Fruit fly (Drosophila melanogaster) whole organism: ENCODE measurements around the gene CG7231.

ENCODE experiments used
- CG8478 ChIP-seq: fragments of >200 bp; optimal IDR thresholded peaks from 2 replicates; lab custom pipeline; 2018; ENCODE audit warnings: inconsistent platforms
- Dll ChIP-seq: fragments of >200 bp; optimal IDR thresholded peaks from 2 replicates; lab custom pipeline; 2017
- EcR ChIP-seq, 2 experiments: fragments of >200 bp; optimal IDR thresholded peaks; 2 replicates each; lab custom pipeline; 2017; ENCODE audit warnings: missing biosample characterization in 2 of 2, missing genetic modification characterization in 2 of 2, missing genetic modification reagents in 2 of 2
- pan ChIP-seq: fragments of >200 bp; optimal IDR thresholded peaks from 2 replicates; lab custom pipeline; 2017
- psq ChIP-seq: fragments of >200 bp; optimal IDR thresholded peaks from 2 replicates; lab custom pipeline; 2017
- usp ChIP-seq: fragments of >200 bp; optimal IDR thresholded peaks from 2 replicates; lab custom pipeline; 2017; ENCODE audit warnings: missing biosample characterization, missing genetic modification characterization, mixed read lengths

DNA sequence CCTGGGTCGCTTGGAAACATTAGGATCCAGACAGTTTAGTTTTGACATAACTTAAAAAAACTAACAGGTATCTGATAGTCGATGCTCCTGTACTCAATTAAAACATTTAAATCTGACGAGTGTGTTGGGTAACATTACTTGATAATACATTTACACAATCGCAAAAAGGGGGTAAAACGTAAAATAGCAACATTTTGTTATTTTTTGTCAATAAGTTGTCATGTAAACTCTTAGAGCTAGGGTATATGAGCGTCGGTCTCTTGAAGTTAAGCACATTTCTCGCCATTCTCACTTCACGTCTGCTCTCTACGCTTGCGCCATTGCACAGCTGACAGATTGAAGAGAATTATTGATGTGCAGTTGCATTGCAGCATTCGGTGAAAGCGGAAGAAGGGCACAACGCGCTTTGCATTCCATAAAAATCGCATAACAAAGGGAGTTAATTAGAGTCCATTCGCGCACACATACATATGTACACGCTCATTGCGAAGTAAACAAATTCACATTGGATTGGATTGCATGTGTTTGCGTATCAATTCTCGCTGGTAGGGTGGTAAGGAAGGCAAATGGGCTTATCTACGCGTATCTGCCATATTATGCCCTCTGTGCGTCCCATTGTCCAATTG, 1.3 kb downstream of the CG7231 start:
- TF ChIP-seq psq (lab: Kevin White, UChicago): no peak
- no peak for TF ChIP-seq pan (lab: Kevin White, UChicago)
- no peak for TF ChIP-seq EcR (GFP tag; optimal IDR thresholded peaks at IDR 0.05; lab: Kevin White, UChicago)
- no peak for TF ChIP-seq usp
- no peak for TF ChIP-seq CG8478
- no peak for TF ChIP-seq Dll (lab: Kevin White, UChicago)
